Worm (Caenorhabditis elegans): Measurements from ENCODE around the gene ZK666.2.
"Not testable (repeated sequence)": the region's sequence is repeated elsewhere in the genome, so short reads cannot be mapped to it uniquely, and the experiment has no call there.

Gene ZK666.2

DNA sequence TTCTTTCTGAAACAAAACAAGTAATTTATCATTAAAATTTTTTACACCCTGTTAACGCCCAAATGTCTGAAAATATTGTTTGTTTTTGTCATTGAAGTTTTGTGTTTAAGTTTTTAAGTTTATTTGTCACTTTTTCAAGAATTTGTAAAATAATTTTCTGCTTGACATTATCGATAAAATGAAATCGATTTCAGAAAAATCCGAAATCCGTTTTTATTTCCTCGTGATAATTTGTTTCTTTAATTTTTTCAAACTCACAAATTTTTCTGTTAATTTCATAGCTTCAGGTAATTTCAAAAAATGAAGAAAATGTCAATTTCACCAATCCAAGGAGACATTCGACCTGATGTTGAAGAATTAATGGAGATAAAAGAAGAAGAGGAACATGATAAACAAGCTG, 24.2 kb upstream of the ZK666.2 start, which contains the start of gene ZK666.12:
TSS of gene ZK666.12 (plus strand) at position 301 of the 400 bp plus-strand sequence.
- no peak for TF ChIP-seq zfp-3 (GFP tag; conservative IDR thresholded peaks at IDR 0.05)
- no peak for TF ChIP-seq gei-8 (GFP tag; optimal IDR thresholded peaks at IDR 0.05)
- TF ChIP-seq F44E2.7 (GFP tag; IDR thresholded peaks at IDR 0.05) = no peak
- no peak for TF ChIP-seq egl-43 (GFP tag; IDR thresholded peaks at IDR 0.05)
- no peak for TF ChIP-seq F49E8.2 (tag; optimal IDR thresholded peaks at IDR 0.05; ENCODE audit: borderline replicate concordance)
- TF ChIP-seq dmd-8 (GFP tag; IDR thresholded peaks at IDR 0.05) = no peak
- TF ChIP-seq nhr-25 (tag; optimal IDR thresholded peaks at IDR 0.05; ENCODE audit: borderline replicate concordance, insufficient read depth) = no peak
- TF ChIP-seq tra-1 (GFP tag; IDR thresholded peaks at IDR 0.05) = no peak
- no peak for TF ChIP-seq nhr-237 (tag; optimal IDR thresholded peaks at IDR 0.05)
- no peak for TF ChIP-seq madf-5 (GFP tag; IDR thresholded peaks at IDR 0.05)
- TF ChIP-seq F37D6.2 (tag; optimal IDR thresholded peaks at IDR 0.05) = no peak
- no peak for TF ChIP-seq spr-1 (tag; optimal IDR thresholded peaks at IDR 0.05)
- TF ChIP-seq lin-13 (GFP tag; optimal IDR thresholded peaks at IDR 0.05) = no peak

DNA sequence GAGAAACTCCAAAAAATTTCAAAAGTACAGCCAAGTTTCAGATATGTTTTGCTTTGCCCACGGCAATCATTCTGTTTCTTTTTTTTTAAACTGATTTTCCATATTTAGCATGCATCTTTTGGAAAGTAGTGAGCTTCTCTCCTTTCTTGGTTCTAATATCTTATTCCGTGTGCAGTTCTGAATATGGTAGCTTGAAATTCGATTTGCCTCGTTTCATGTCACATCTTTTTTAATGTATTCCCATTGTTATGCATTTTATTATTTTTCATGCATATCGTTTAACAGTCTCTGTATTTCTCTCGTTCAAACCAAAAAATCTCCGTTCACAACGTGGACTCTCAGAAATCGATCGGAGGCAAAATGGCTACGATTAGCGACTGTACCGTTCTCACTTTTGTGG, 22.8 kb upstream of the ZK666.2 start, which contains the start of gene ZK666.14:
TSS of gene ZK666.14 (plus strand) at position 301 of the 400 bp plus-strand sequence.
- TF ChIP-seq mdl-1 (tag; optimal IDR thresholded peaks at IDR 0.05) (no peak), fkh-10 (GFP tag; optimal IDR thresholded peaks at IDR 0.05) (no peak), lin-38 (GFP tag; IDR thresholded peaks at IDR 0.05) (no peak), nhr-41 (GFP tag; IDR thresholded peaks at IDR 0.05) (no peak), unc-130 (GFP tag; optimal IDR thresholded peaks at IDR 0.05) (no peak), arid-1 (GFP tag; conservative IDR thresholded peaks at IDR 0.05) (no peak), R02D3.7 (tag; optimal IDR thresholded peaks at IDR 0.05) (no peak), Y48G9A.11 (GFP tag; IDR thresholded peaks at IDR 0.05) (no peak), nhr-102 (tag; optimal IDR thresholded peaks at IDR 0.05) (no peak), daf-8 (GFP tag; IDR thresholded peaks at IDR 0.05) (no peak), vab-7 (GFP tag; IDR thresholded peaks at IDR 0.05) (no peak), hlh-30 (tag; optimal IDR thresholded peaks at IDR 0.05; ENCODE audit: insufficient read depth) (no peak), mdt-29 (GFP tag; IDR thresholded peaks at IDR 0.05) (no peak), cey-2 (tag; optimal IDR thresholded peaks at IDR 0.05; ENCODE audit: borderline replicate concordance, insufficient read depth) (no peak)

DNA sequence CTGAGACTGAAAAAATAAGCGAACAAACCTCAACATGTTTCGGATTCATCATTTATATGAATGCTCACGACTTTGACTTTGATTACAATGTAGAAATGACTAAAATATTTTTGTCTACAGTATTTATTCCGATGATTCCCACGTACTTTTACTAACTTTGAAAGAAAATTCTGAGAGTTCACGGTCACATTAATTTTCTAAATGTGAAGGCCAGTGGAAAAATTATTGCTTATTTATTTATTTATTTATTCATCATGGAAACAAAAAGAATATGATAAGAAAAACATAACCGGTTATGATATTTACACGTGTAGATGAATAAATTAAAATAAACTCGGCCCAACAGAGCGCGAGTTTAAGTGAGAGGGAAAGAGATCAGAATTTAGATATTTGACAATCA, 21.3 kb upstream of the ZK666.2 start, which contains the start of gene ZK666.8:
TSS of gene ZK666.8 (minus strand) at position 101 of the 400 bp plus-strand sequence.
- TF ChIP-seq spr-1 (tag; optimal IDR thresholded peaks at IDR 0.05); ceh-20 (GFP tag; IDR thresholded peaks at IDR 0.05); D1046.2 (GFP tag; IDR thresholded peaks at IDR 0.05): not testable (repeated sequence)

DNA sequence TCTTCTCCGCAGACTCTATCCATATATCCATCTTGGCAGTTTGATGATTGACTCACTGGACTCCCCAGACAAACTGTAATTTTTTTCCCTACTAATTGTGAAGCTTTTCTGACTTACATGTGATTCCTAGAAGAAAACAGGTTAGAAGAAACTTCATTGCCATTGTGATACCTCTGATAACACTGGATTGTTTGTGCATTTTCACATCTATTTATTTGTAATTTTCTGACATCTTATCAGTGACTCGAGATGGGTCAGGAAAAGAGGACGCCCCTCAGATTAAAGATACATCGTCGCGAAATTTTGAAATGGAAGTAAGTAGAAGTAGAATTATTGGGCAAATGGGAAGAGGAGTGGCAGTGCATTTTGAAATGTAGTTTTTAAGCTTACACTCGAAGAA, 18.6 kb upstream of the ZK666.2 start, which contains the start of gene clec-61:
TSS of gene clec-61 (minus strand) at position 209 of the 400 bp plus-strand sequence.
- peak; percentile 58 for TF ChIP-seq nhr-28 (tag; optimal IDR thresholded peaks at IDR 0.05)
- TF ChIP-seq daf-16 (GFP tag; optimal IDR thresholded peaks at IDR 0.05) = no peak
- TF ChIP-seq daf-16 (tag; optimal IDR thresholded peaks at IDR 0.05) = peak; percentile 87
- peak; percentile 23 for TF ChIP-seq pqm-1 (tag; optimal IDR thresholded peaks at IDR 0.05)
- peak; percentile 18 for TF ChIP-seq dve-1 (tag; optimal IDR thresholded peaks at IDR 0.05; ENCODE audit: insufficient read depth)
- no peak for TF ChIP-seq dmd-9 (GFP tag; IDR thresholded peaks at IDR 0.05)
- TF ChIP-seq daf-12 (tag; optimal IDR thresholded peaks at IDR 0.05) = no peak

All from whole organism, L4 larva.